Fruit fly (Drosophila melanogaster): ENCODE results near the gene ATPsynGL.

- TF ChIP-seq CG4282 (GFP tag; optimal IDR thresholded peaks at IDR 0.05): no peak
- no peak for TF ChIP-seq CG3847 (GFP tag; IDR thresholded peaks at IDR 0.05)
Observed at dm6 chr2L:7790081-7790447, 43.0 kb downstream of the ATPsynGL start.

Data from whole organism, embryonic.